Worm (Caenorhabditis elegans) whole organism, L4 larva: ENCODE results near the gene fbxb-76.

Source experiments
- D1046.2 ChIP-seq: fragments of 200-800 bp; sonication (Bioruptor generic); IDR thresholded peaks from 2 replicates; pipeline ENCODE4 v1.3.6; 2022; ENCODE audit warnings: missing genetic modification characterization, missing compliant biosample characterization
- F10B5.3 ChIP-seq: sonication (generic microtip); optimal IDR thresholded peaks from 2 replicates; lab custom pipeline; 2016; ENCODE audit warnings: mild to moderate bottlenecking, missing genetic modification characterization, missing compliant biosample characterization
- F37D6.2 ChIP-seq: sonication (generic microtip); optimal IDR thresholded peaks from 2 replicates; lab custom pipeline; 2016; ENCODE audit warnings: mild to moderate bottlenecking, missing genetic modification characterization, missing compliant biosample characterization
- F49E8.2 ChIP-seq: sonication (generic microtip); optimal IDR thresholded peaks from 2 replicates; lab custom pipeline; 2016; ENCODE audit warnings: missing compliant biosample characterization, mild to moderate bottlenecking, missing genetic modification characterization, borderline replicate concordance
- Y75B8A.6 ChIP-seq: fragments of 200-800 bp; sonication (Bioruptor generic); IDR thresholded peaks from 2 replicates; pipeline ENCODE4 v1.3.6; 2022; ENCODE audit warnings: missing genetic modification reagents, missing genetic modification characterization, missing compliant biosample characterization
- ZK546.5 ChIP-seq, 2 experiments: sonication (generic microtip); optimal IDR thresholded peaks; 2 replicates each; lab custom pipeline; 2017; ENCODE audit warnings: missing biosample characterization in 2 of 2, missing genetic modification characterization in 2 of 2
- aly-2 ChIP-seq: sonication (generic microtip); optimal IDR thresholded peaks from 2 replicates; lab custom pipeline; 2018; ENCODE audit warnings: missing biosample characterization, missing genetic modification characterization
- ama-1 ChIP-seq: fragments of 150-350 bp; optimal IDR thresholded peaks from 2 replicates; lab custom pipeline; 2014; ENCODE audit warnings: inconsistent platforms, mixed read lengths
- ceh-20 ChIP-seq: fragments of 200-800 bp; sonication (Bioruptor generic); IDR thresholded peaks from 2 replicates; pipeline ENCODE4 v1.3.6; 2022; ENCODE audit warnings: missing genetic modification reagents, missing genetic modification characterization, missing compliant biosample characterization
- ceh-62 ChIP-seq: sonication (generic microtip); optimal IDR thresholded peaks from 2 replicates; lab custom pipeline; 2017; ENCODE audit warnings: missing biosample characterization, missing genetic modification characterization
- ces-1 ChIP-seq: fragments of 150-350 bp; sonication (generic microtip); optimal IDR thresholded peaks from 4 replicates; lab custom pipeline; 2014; ENCODE audit warnings: missing biosample characterization, missing genetic modification reagents, missing genetic modification characterization
- daf-16 ChIP-seq, 3 experiments: sonication (generic microtip); optimal IDR thresholded peaks; 2 replicates each; lab custom pipeline; 2016 to 2017; ENCODE audit warnings: missing genetic modification characterization in 3 of 3, missing genetic modification reagents in 3 of 3, mild to moderate bottlenecking in 2 of 3, missing compliant biosample characterization in 2 of 3, missing biosample characterization in 1 of 3, moderate library complexity in 1 of 3
- dpl-1 ChIP-seq: fragments of 150-350 bp; optimal IDR thresholded peaks from 2 replicates; lab custom pipeline; 2014; ENCODE audit warnings: missing biosample characterization, missing genetic modification reagents, missing genetic modification characterization
- duxl-1 ChIP-seq: sonication (generic microtip); optimal IDR thresholded peaks from 2 replicates; lab custom pipeline; 2016; ENCODE audit warnings: mild to moderate bottlenecking, missing genetic modification characterization, moderate library complexity, missing compliant biosample characterization; ENCODE audit not compliant: poor library complexity
- dve-1 ChIP-seq: sonication (generic microtip); optimal IDR thresholded peaks from 2 replicates; lab custom pipeline; 2017; ENCODE audit warnings: antibody characterized with exemption, mild to moderate bottlenecking, missing genetic modification characterization, missing compliant biosample characterization; ENCODE audit not compliant: insufficient read depth
- fkh-10 ChIP-seq: fragments of 150-350 bp; optimal IDR thresholded peaks from 2 replicates; lab custom pipeline; 2014; ENCODE audit warnings: missing biosample characterization, missing genetic modification reagents, missing genetic modification characterization
- fos-1 ChIP-seq: fragments of 150-350 bp; optimal IDR thresholded peaks from 2 replicates; lab custom pipeline; 2014; ENCODE audit warnings: missing biosample characterization, missing genetic modification characterization
- gei-8 ChIP-seq: fragments of 200-800 bp; sonication (Bioruptor generic); optimal IDR thresholded peaks from 2 replicates; lab custom pipeline; 2018; ENCODE audit warnings: mild to moderate bottlenecking, missing genetic modification characterization, missing compliant biosample characterization
- hif-1 ChIP-seq, 2 experiments: sonication (generic microtip); optimal IDR thresholded peaks; 2 replicates each; lab custom pipeline; 2016 to 2017; ENCODE audit warnings: missing compliant biosample characterization in 2 of 2, missing genetic modification characterization in 2 of 2, missing genetic modification reagents in 2 of 2, missing genotype in 2 of 2, mild to moderate bottlenecking in 1 of 2
- hlh-11 ChIP-seq: fragments of 200-800 bp; sonication (Bioruptor generic); optimal IDR thresholded peaks from 2 replicates; lab custom pipeline; 2018; ENCODE audit warnings: mild to moderate bottlenecking, missing genetic modification characterization, missing compliant biosample characterization
- hlh-30 ChIP-seq: sonication (generic microtip); optimal IDR thresholded peaks from 2 replicates; lab custom pipeline; 2017; ENCODE audit warnings: antibody characterized with exemption, mild to moderate bottlenecking, missing genetic modification characterization, missing compliant biosample characterization; ENCODE audit not compliant: insufficient read depth
- lin-29 ChIP-seq: fragments of 200-800 bp; sonication (Bioruptor generic); IDR thresholded peaks from 2 replicates; pipeline ENCODE4 v1.3.6; 2022; ENCODE audit warnings: missing genetic modification reagents, missing genetic modification characterization, missing compliant biosample characterization
- lin-38 ChIP-seq: fragments of 200-800 bp; sonication (Bioruptor generic); IDR thresholded peaks from 2 replicates; pipeline ENCODE4 v1.3.6; 2022; ENCODE audit warnings: missing genetic modification reagents, missing genetic modification characterization, missing compliant biosample characterization
- lir-3 ChIP-seq: sonication (generic microtip); optimal IDR thresholded peaks from 2 replicates; lab custom pipeline; 2016; ENCODE audit warnings: mild to moderate bottlenecking, missing genetic modification characterization, missing compliant biosample characterization
- madf-9 ChIP-seq: fragments of 200-800 bp; sonication (Bioruptor generic); conservative IDR thresholded peaks from 2 replicates; pipeline ENCODE4 v1.3.6; 2022; ENCODE audit warnings: missing genetic modification reagents, missing genetic modification characterization, missing compliant biosample characterization
- mep-1 ChIP-seq: fragments of 150-350 bp; sonication (generic microtip); optimal IDR thresholded peaks from 3 replicates; lab custom pipeline; 2014; ENCODE audit warnings: missing biosample characterization, missing genetic modification characterization
- mxl-3 ChIP-seq: fragments of 200-800 bp; sonication (Bioruptor generic); optimal IDR thresholded peaks from 2 replicates; lab custom pipeline; 2018; ENCODE audit warnings: mild to moderate bottlenecking, missing genetic modification characterization, missing compliant biosample characterization
- nhr-11 ChIP-seq: fragments of 150-350 bp; optimal IDR thresholded peaks from 2 replicates; lab custom pipeline; 2014; ENCODE audit warnings: missing biosample characterization, missing genetic modification characterization
- nhr-28 ChIP-seq: fragments of 150-350 bp; optimal IDR thresholded peaks from 2 replicates; lab custom pipeline; 2014; ENCODE audit warnings: missing biosample characterization, missing genetic modification characterization
- nhr-76 ChIP-seq: fragments of 150-350 bp; optimal IDR thresholded peaks from 2 replicates; lab custom pipeline; 2014; ENCODE audit warnings: missing biosample characterization, missing genetic modification characterization
- php-3 ChIP-seq: fragments of 200-800 bp; sonication (Bioruptor generic); IDR thresholded peaks from 2 replicates; pipeline ENCODE4 v1.3.6; 2022; ENCODE audit warnings: missing genetic modification reagents, missing genetic modification characterization, missing compliant biosample characterization
- rbr-2 ChIP-seq: sonication (generic microtip); optimal IDR thresholded peaks from 2 replicates; lab custom pipeline; 2016; ENCODE audit warnings: missing genotype, missing genetic modification characterization, missing compliant biosample characterization
- set-16 ChIP-seq: fragments of 200-800 bp; sonication (Bioruptor generic); IDR thresholded peaks from 2 replicates; pipeline ENCODE4 v1.3.6; 2022; ENCODE audit warnings: missing genetic modification reagents, missing genetic modification characterization, missing compliant biosample characterization
- snpc-1.2 ChIP-seq: fragments of 200-800 bp; sonication (Bioruptor generic); IDR thresholded peaks from 2 replicates; pipeline ENCODE4 v1.3.6; 2022; ENCODE audit warnings: missing genetic modification reagents, missing genetic modification characterization, missing compliant biosample characterization
- snpc-4 ChIP-seq: fragments of 150-350 bp; optimal IDR thresholded peaks from 2 replicates; lab custom pipeline; 2014; ENCODE audit warnings: missing biosample characterization, missing genetic modification characterization
- tra-1 ChIP-seq: fragments of 200-800 bp; sonication (Bioruptor generic); IDR thresholded peaks from 2 replicates; pipeline ENCODE4 v1.3.6; 2022; ENCODE audit warnings: missing genetic modification reagents, missing genetic modification characterization, missing compliant biosample characterization
- unc-130 ChIP-seq: sonication (generic microtip); optimal IDR thresholded peaks from 2 replicates; lab custom pipeline; 2016; ENCODE audit warnings: missing genetic modification reagents, missing genetic modification characterization, missing compliant biosample characterization
- unc-62 ChIP-seq, 3 experiments: fragments of 150-350 bp in 1 of 3; sonication (generic microtip); optimal IDR thresholded peaks in 2 of 3; peaks in 1 of 3; 1 replicate in 1 of 3; 2 replicates in 2 of 3; lab custom pipeline; 2014 to 2017; ENCODE audit warnings: missing biosample characterization in 3 of 3, missing genetic modification characterization in 3 of 3, missing genetic modification reagents in 3 of 3, missing genotype in 1 of 3
- vab-7 ChIP-seq: fragments of 200-800 bp; sonication (Bioruptor generic); IDR thresholded peaks from 2 replicates; pipeline ENCODE4 v1.3.6; 2022; ENCODE audit warnings: missing genetic modification reagents, missing genetic modification characterization, missing compliant biosample characterization
- zag-1 ChIP-seq: fragments of 150-350 bp; optimal IDR thresholded peaks from 2 replicates; lab custom pipeline; 2014; ENCODE audit warnings: missing biosample characterization, missing genetic modification characterization
- zfp-2 ChIP-seq: sonication (generic microtip); optimal IDR thresholded peaks from 2 replicates; lab custom pipeline; 2016; ENCODE audit warnings: mild to moderate bottlenecking, missing genetic modification characterization, missing compliant biosample characterization
- zfp-3 ChIP-seq: fragments of 200-800 bp; sonication (Bioruptor generic); conservative IDR thresholded peaks from 2 replicates; pipeline ENCODE4 v1.3.6; 2022; ENCODE audit warnings: missing genetic modification reagents, missing genetic modification characterization, missing compliant biosample characterization
- zip-2 ChIP-seq: fragments of 150-350 bp; optimal IDR thresholded peaks from 2 replicates; lab custom pipeline; 2014; ENCODE audit warnings: missing biosample characterization, missing genetic modification characterization
- ztf-11 ChIP-seq: fragments of 150-350 bp; optimal IDR thresholded peaks from 2 replicates; lab custom pipeline; 2014; ENCODE audit warnings: missing biosample characterization, missing genetic modification characterization

Gene fbxb-76

DNA sequence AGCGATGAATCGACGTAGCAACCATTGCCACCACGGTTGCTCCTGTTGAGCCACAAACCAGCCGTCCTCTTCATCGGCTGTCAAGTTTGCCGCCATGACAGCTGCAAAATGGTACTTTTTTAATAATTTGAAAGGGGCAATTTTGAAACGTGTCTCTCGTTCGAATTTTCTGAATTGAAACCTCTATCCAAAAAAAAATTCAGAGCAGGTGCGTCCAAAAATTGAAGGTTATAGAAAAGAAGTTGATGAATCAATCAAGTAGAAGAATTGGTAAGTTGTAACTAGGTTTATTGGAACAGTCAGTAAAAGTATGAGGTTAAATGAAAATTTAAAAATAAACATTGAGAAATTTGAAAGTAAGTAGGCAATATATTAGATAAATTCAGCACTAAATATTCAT, 17.7 kb downstream of the fbxb-76 start, which contains the start of gene T01G1.4:
T01G1.4 (minus strand) TSS at position 101 of the 400 bp plus-strand sequence.
- no peak for TF ChIP-seq dpl-1 (GFP tag; lab: Kevin White, UChicago)
- TF ChIP-seq hif-1 (tag; optimal IDR thresholded peaks at IDR 0.05; lab: Kevin White, UChicago), result no peak
- TF ChIP-seq snpc-1.2 (GFP tag; lab: Robert Waterston, UW), result no peak
- no peak for TF ChIP-seq tra-1 (GFP tag; lab: Robert Waterston, UW)
- TF ChIP-seq unc-62 (GFP tag; optimal IDR thresholded peaks at IDR 0.05 in 1 of 2; lab: Kevin White, UChicago), result no peak
- no peak for TF ChIP-seq unc-62 (tag; optimal IDR thresholded peaks at IDR 0.05; lab: Kevin White, UChicago)
- no peak for TF ChIP-seq zag-1 (tag; lab: Kevin White, UChicago)
- TF ChIP-seq set-16, result no peak
- TF ChIP-seq lin-29 (GFP tag; lab: Robert Waterston, UW), result no peak
- no peak for TF ChIP-seq php-3
- TF ChIP-seq, all 104 proteins: peak for 0

DNA sequence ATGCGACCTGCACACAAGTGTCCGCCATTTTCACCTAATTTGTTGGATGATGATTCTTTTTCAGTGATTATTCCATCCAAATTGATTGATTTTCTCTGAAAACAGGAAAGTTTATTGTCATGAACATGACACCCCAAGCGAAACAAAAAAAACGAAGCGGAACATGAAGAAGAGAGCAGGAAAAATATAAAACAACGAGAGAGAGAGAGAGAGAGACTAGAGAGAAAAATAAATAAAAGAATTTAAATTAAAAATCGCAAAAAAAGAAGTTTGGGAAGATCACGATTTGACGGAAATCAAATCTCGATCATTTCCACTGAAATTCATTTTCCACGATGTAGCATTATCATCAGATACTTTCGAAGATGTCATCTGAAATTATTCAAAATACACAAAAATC, 19.4 kb downstream of the fbxb-76 start, which contains the start of gene klp-12:
klp-12 (minus strand) TSS at position 101 of the 400 bp plus-strand sequence.
- no peak for TF ChIP-seq unc-130 (GFP tag; lab: Kevin White, UChicago)
- TF ChIP-seq nhr-28, result no peak
- no peak for TF ChIP-seq php-3
- TF ChIP-seq nhr-11, result no peak
- TF ChIP-seq mxl-3, result no peak
- no peak for TF ChIP-seq unc-62 (GFP tag; optimal IDR thresholded peaks at IDR 0.05 in 1 of 2; lab: Kevin White, UChicago)
- TF ChIP-seq unc-62 (tag; optimal IDR thresholded peaks at IDR 0.05; lab: Kevin White, UChicago), result no peak
- no peak for TF ChIP-seq hlh-11 (tag; lab: Kevin White, UChicago)
- TF ChIP-seq gei-8 (GFP tag; lab: Kevin White, UChicago), result no peak
- no peak for TF ChIP-seq ZK546.5 (tag; optimal IDR thresholded peaks at IDR 0.05; lab: Kevin White, UChicago)
- no peak for TF ChIP-seq nhr-76 (tag; lab: Kevin White, UChicago)
- no peak for TF ChIP-seq lin-38
- no peak for TF ChIP-seq tra-1 (GFP tag; lab: Robert Waterston, UW)
- TF ChIP-seq snpc-1.2 (GFP tag; lab: Robert Waterston, UW), result no peak
- TF ChIP-seq ceh-62 (tag; lab: Kevin White, UChicago), result no peak

DNA sequence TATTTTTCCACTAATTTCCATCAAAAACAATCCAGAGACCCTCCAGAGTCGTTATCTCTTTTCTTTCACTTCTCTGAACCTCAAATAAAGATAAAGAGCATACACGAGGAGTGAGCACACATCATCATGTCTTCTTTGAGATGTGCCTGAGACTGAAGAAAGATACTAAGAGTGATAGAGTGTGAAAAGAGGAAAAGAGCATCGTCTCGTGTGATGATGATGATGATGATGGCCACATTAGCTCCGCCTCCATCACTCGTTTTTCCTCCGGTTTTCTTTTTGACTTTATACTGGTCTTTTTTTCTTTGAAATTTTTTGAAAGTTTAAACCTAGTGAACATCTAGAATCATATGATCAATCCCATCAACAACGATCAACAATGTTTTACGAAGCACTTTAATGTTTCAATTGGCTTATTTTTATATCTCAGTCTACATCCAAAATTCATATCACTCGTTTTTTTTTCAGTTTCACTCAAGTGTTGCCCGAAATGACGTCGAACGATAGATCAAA, 25.2 kb downstream of the fbxb-76 start, which contains the start of gene T01G1.2:
T01G1.2 (plus strand) TSS at position 463 of the 513 bp plus-strand sequence.
- TF ChIP-seq lin-29 (GFP tag; lab: Robert Waterston, UW) (no peak), zip-2 (tag; lab: Kevin White, UChicago) (no peak), nhr-76 (tag; lab: Kevin White, UChicago) (no peak), nhr-11 (peak; percentile 25), duxl-1 (no peak), tra-1 (GFP tag; lab: Robert Waterston, UW) (no peak), php-3 (no peak), aly-2 (no peak), ces-1 (GFP tag; lab: Kevin White, UChicago) (no peak), rbr-2 (tag; lab: Kevin White, UChicago) (no peak), daf-16 (GFP tag; optimal IDR thresholded peaks at IDR 0.05; lab: Kevin White, UChicago) (peak in 1 of 2 experiments; percentile 42), daf-16 (tag; optimal IDR thresholded peaks at IDR 0.05; lab: Kevin White, UChicago) (no peak), dve-1 (tag; lab: Kevin White, UChicago) (no peak), F49E8.2 (tag; lab: Kevin White, UChicago) (no peak), Y75B8A.6 (GFP tag; lab: Robert Waterston, UW) (no peak), ztf-11 (tag; lab: Kevin White, UChicago) (no peak), zfp-2 (tag; lab: Kevin White, UChicago) (no peak), fkh-10 (GFP tag; lab: Kevin White, UChicago) (no peak), ZK546.5 (tag; optimal IDR thresholded peaks at IDR 0.05; lab: Kevin White, UChicago) (no peak), D1046.2 (GFP tag; lab: Robert Waterston, UW) (no peak), zfp-3 (GFP tag; lab: Robert Waterston, UW) (no peak), F10B5.3 (no peak), nhr-28 (no peak), vab-7 (GFP tag; lab: Robert Waterston, UW) (no peak), hlh-30 (peak; percentile 71), unc-62 (GFP tag; optimal IDR thresholded peaks at IDR 0.05 in 1 of 2; lab: Kevin White, UChicago) (peak in 1 of 2 experiments; percentile 10), unc-62 (tag; optimal IDR thresholded peaks at IDR 0.05; lab: Kevin White, UChicago) (no peak), ceh-20 (GFP tag; lab: Robert Waterston, UW) (peak; percentile 33; the same call in 1 of the 2 replicates), fos-1 (tag; lab: Kevin White, UChicago) (no peak), lir-3 (tag; lab: Kevin White, UChicago) (no peak), madf-9 (GFP tag; lab: Robert Waterston, UW) (no peak), ama-1 (no peak), mep-1 (tag; lab: Kevin White, UChicago) (peak; percentile 11), snpc-4 (tag; lab: Kevin White, UChicago) (no peak), F37D6.2 (tag; lab: Kevin White, UChicago) (no peak)
